Worm (Caenorhabditis elegans) whole organism, L1 larva: ENCODE results near the gene coq-3.

Experiments
- aly-2 ChIP-seq: fragments of 150-350 bp; optimal IDR thresholded peaks from 2 replicates; lab custom pipeline; 2014; ENCODE audit warnings: missing biosample characterization, missing genetic modification characterization
- blmp-1 ChIP-seq: fragments of 150-350 bp; optimal IDR thresholded peaks from 2 replicates; lab custom pipeline; 2014; ENCODE audit warnings: missing biosample characterization, missing genetic modification characterization
- egl-27 ChIP-seq, 2 experiments: fragments of 150-350 bp in 1 of 2; sonication (generic microtip); optimal IDR thresholded peaks; 3 replicates each; lab custom pipeline; 2017 to 2018; ENCODE audit warnings: missing biosample characterization in 2 of 2, missing genetic modification characterization in 2 of 2, missing genetic modification reagents in 2 of 2
- nhr-11 ChIP-seq: fragments of 150-350 bp; optimal IDR thresholded peaks from 2 replicates; lab custom pipeline; 2014; ENCODE audit warnings: missing biosample characterization, missing genetic modification characterization
- sox-4 ChIP-seq: sonication (generic microtip); optimal IDR thresholded peaks from 2 replicates; lab custom pipeline; 2016; ENCODE audit warnings: missing genetic modification characterization, missing compliant biosample characterization
- sup-37 ChIP-seq: fragments of 200-800 bp; sonication (Bioruptor generic); optimal IDR thresholded peaks from 2 replicates; lab custom pipeline; 2018; ENCODE audit warnings: mild to moderate bottlenecking, missing genetic modification characterization, missing compliant biosample characterization
- unc-62 ChIP-seq: fragments of 150-350 bp; optimal IDR thresholded peaks from 2 replicates; lab custom pipeline; 2014; ENCODE audit warnings: missing biosample characterization, missing genetic modification reagents, missing genetic modification characterization

- TF ChIP-seq sup-37, result no peak
- no peak for TF ChIP-seq unc-62 (GFP tag; lab: Kevin White, UChicago)
- no peak for TF ChIP-seq sox-4
- no peak for TF ChIP-seq blmp-1 (tag; lab: Kevin White, UChicago)
- TF ChIP-seq nhr-11 (tag; lab: Kevin White, UChicago), result no peak
- no peak for TF ChIP-seq egl-27 (tag; optimal IDR thresholded peaks at IDR 0.05; lab: Kevin White, UChicago)
- TF ChIP-seq aly-2 (tag; lab: Kevin White, UChicago), result no peak
These were observed 3.1 kb upstream of the coq-3 start, which contains the start of gene Y57G11C.14 for ce11 chrIV:14799186-14799585.
